Fruit fly (Drosophila melanogaster): ENCODE data around the gene CG2059.

dm6 chrX:7266604-7267003, 19.6 kb upstream of the CG2059 start, which contains the start of gene CG1958:
- TF ChIP-seq ttk (optimal IDR thresholded peaks at IDR 0.05): no peak
- TF ChIP-seq Sin3A (optimal IDR thresholded peaks at IDR 0.05): no peak
